Fruit fly (Drosophila melanogaster) whole organism, embryonic: ENCODE data around the gene cd.

Experiments used
- Atf3 ChIP-seq: fragments of 200-800 bp; sonication (Bioruptor generic); optimal IDR thresholded peaks from 3 replicates; lab custom pipeline; 2016; ENCODE audit warnings: missing biosample characterization, missing genetic modification characterization
- Blimp-1 ChIP-seq: fragments of 200-800 bp; sonication (Bioruptor generic); optimal IDR thresholded peaks from 3 replicates; lab custom pipeline; 2018; ENCODE audit warnings: missing biosample characterization, missing genetic modification characterization, mild to moderate bottlenecking, moderate library complexity, missing genetic modification reagents
- CG10147 ChIP-seq: fragments of 200-800 bp; sonication (Bioruptor generic); optimal IDR thresholded peaks from 2 replicates; lab custom pipeline; 2019; ENCODE audit warnings: missing biosample characterization, mild to moderate bottlenecking, missing genetic modification characterization, moderate library complexity
- CG10366 ChIP-seq: fragments of 200-800 bp; sonication (Bioruptor generic); IDR thresholded peaks from 2 replicates; pipeline ENCODE4 v1.3.6; 2022; ENCODE audit warnings: missing biosample characterization, missing genetic modification characterization
- CG11093 ChIP-seq: fragments of 200-800 bp; sonication (Bioruptor generic); IDR thresholded peaks from 3 replicates; pipeline ENCODE4 v1.3.6; 2022; ENCODE audit warnings: missing biosample characterization, missing genetic modification characterization
- CG12219 ChIP-seq: fragments of 200-800 bp; sonication (Bioruptor generic); optimal IDR thresholded peaks from 3 replicates; lab custom pipeline; 2018; ENCODE audit warnings: missing biosample characterization, mild to moderate bottlenecking, missing genetic modification characterization
- CG15479 ChIP-seq: fragments of 200-800 bp; sonication (Bioruptor generic); optimal IDR thresholded peaks from 3 replicates; lab custom pipeline; 2019; ENCODE audit warnings: missing biosample characterization, mild to moderate bottlenecking, missing genetic modification characterization, moderate library complexity
- CG16863 ChIP-seq: fragments of 200-800 bp; sonication (Bioruptor generic); optimal IDR thresholded peaks from 3 replicates; lab custom pipeline; 2016; ENCODE audit warnings: missing biosample characterization, missing genetic modification characterization
- CG2120 ChIP-seq: fragments of 200-800 bp; sonication (Bioruptor generic); optimal IDR thresholded peaks from 3 replicates; lab custom pipeline; 2016; ENCODE audit warnings: missing biosample characterization, missing genetic modification characterization
- CG2712 ChIP-seq: fragments of 200-800 bp; optimal IDR thresholded peaks from 3 replicates; lab custom pipeline; 2019; ENCODE audit warnings: missing biosample characterization, mild to moderate bottlenecking, missing genetic modification characterization, moderate library complexity
- CG32767 ChIP-seq: fragments of 200-800 bp; sonication (Bioruptor generic); IDR thresholded peaks from 2 replicates; pipeline ENCODE4 v1.3.6; 2022; ENCODE audit warnings: missing biosample characterization, missing genetic modification characterization
- CG3281 ChIP-seq: fragments of 200-800 bp; sonication (Bioruptor generic); optimal IDR thresholded peaks from 3 replicates; lab custom pipeline; 2017; ENCODE audit warnings: missing biosample characterization, mild to moderate bottlenecking, missing genetic modification characterization
- CG5180 ChIP-seq: fragments of 200-800 bp; sonication (Bioruptor generic); optimal IDR thresholded peaks from 3 replicates; lab custom pipeline; 2017; ENCODE audit warnings: missing biosample characterization, missing genetic modification characterization, mild to moderate bottlenecking, moderate library complexity, missing genetic modification reagents
- CG7357 ChIP-seq: fragments of 200-800 bp; sonication (Bioruptor generic); IDR thresholded peaks from 3 replicates; pipeline ENCODE4 v1.3.6; 2022; ENCODE audit warnings: missing biosample characterization, missing genetic modification characterization
- CG8359 ChIP-seq: fragments of 200-800 bp; sonication (Bioruptor generic); optimal IDR thresholded peaks from 2 replicates; lab custom pipeline; 2017; ENCODE audit warnings: missing biosample characterization, mild to moderate bottlenecking, missing genetic modification characterization, borderline replicate concordance
- CG8478 ChIP-seq: fragments of >200 bp; optimal IDR thresholded peaks from 2 replicates; lab custom pipeline; 2018
- CG9437 ChIP-seq: fragments of 200-800 bp; sonication (Bioruptor generic); optimal IDR thresholded peaks from 2 replicates; lab custom pipeline; 2018; ENCODE audit warnings: missing biosample characterization, mild to moderate bottlenecking, missing genetic modification characterization
- CG9609 ChIP-seq: fragments of 200-800 bp; sonication (Bioruptor generic); optimal IDR thresholded peaks from 3 replicates; lab custom pipeline; 2016; ENCODE audit warnings: missing biosample characterization, missing genetic modification characterization
- CG9727 ChIP-seq: fragments of 200-800 bp; sonication (Bioruptor generic); optimal IDR thresholded peaks from 3 replicates; lab custom pipeline; 2017; ENCODE audit warnings: missing biosample characterization, mild to moderate bottlenecking, missing genetic modification characterization
- CG9932 ChIP-seq: fragments of 200-800 bp; sonication (Bioruptor generic); IDR thresholded peaks from 2 replicates; pipeline ENCODE4 v1.3.6; 2022; ENCODE audit warnings: missing biosample characterization, missing genetic modification characterization
- Camta ChIP-seq: fragments of 200-800 bp; sonication (Bioruptor generic); optimal IDR thresholded peaks from 2 replicates; lab custom pipeline; 2016; ENCODE audit warnings: missing biosample characterization, missing genetic modification characterization
- Dek ChIP-seq: fragments of 200-800 bp; sonication (Bioruptor generic); optimal IDR thresholded peaks from 3 replicates; lab custom pipeline; 2019; ENCODE audit warnings: missing biosample characterization, mild to moderate bottlenecking, missing genetic modification characterization, moderate library complexity
- Dfd ChIP-seq, 2 experiments: fragments of >200 bp; optimal IDR thresholded peaks; 2 replicates each; lab custom pipeline; 2017; ENCODE audit warnings: missing biosample characterization in 2 of 2, missing genetic modification characterization in 2 of 2
- Ets65A ChIP-seq: fragments of 200-800 bp; sonication (Bioruptor generic); peaks from one replicate; lab custom pipeline; 2016; ENCODE audit warnings: missing biosample characterization, missing genetic modification characterization
- Ets97D ChIP-seq: fragments of 200-800 bp; sonication (Bioruptor generic); optimal IDR thresholded peaks from 3 replicates; lab custom pipeline; 2016; ENCODE audit warnings: missing biosample characterization, missing genetic modification characterization
- GATAe ChIP-seq: fragments of 200-800 bp; sonication (Bioruptor generic); conservative IDR thresholded peaks from 2 replicates; pipeline ENCODE4 v1.3.6; 2022; ENCODE audit warnings: missing biosample characterization, missing genetic modification characterization
- H15 ChIP-seq: fragments of 200-800 bp; sonication (Bioruptor generic); IDR thresholded peaks from 3 replicates; pipeline ENCODE4 v1.3.6; 2022; ENCODE audit warnings: missing biosample characterization, missing genetic modification characterization
- Hr78 ChIP-seq, 2 experiments: fragments of 200-800 bp in 1 of 2; fragments of >200 bp in 1 of 2; sonication (Bioruptor generic) in 1 of 2; optimal IDR thresholded peaks; 2 replicates each; lab custom pipeline; 2017 to 2019; ENCODE audit warnings: missing biosample characterization in 2 of 2, missing genetic modification characterization in 2 of 2, mild to moderate bottlenecking in 1 of 2, moderate library complexity in 1 of 2
- Jarid2 ChIP-seq: fragments of 200-800 bp; sonication (Bioruptor generic); optimal IDR thresholded peaks from 3 replicates; lab custom pipeline; 2017; ENCODE audit warnings: mild to moderate bottlenecking, missing biosample characterization, missing genetic modification reagents, missing genetic modification characterization
- Max ChIP-seq: fragments of 200-800 bp; sonication (Bioruptor generic); optimal IDR thresholded peaks from 2 replicates; lab custom pipeline; 2016; ENCODE audit warnings: missing biosample characterization, mild to moderate bottlenecking, missing genetic modification characterization
- Meics ChIP-seq: fragments of 200-800 bp; sonication (Bioruptor generic); optimal IDR thresholded peaks from 2 replicates; lab custom pipeline; 2017; ENCODE audit warnings: missing biosample characterization, mild to moderate bottlenecking, missing genetic modification characterization
- NK7.1 ChIP-seq: fragments of 200-800 bp; sonication (Bioruptor generic); optimal IDR thresholded peaks from 3 replicates; lab custom pipeline; 2016; ENCODE audit warnings: missing biosample characterization, missing genetic modification characterization
- Sox100B ChIP-seq: fragments of 200-800 bp; sonication (Bioruptor generic); optimal IDR thresholded peaks from 3 replicates; lab custom pipeline; 2018; ENCODE audit warnings: missing biosample characterization, mild to moderate bottlenecking, missing genetic modification characterization
- Usf ChIP-seq: fragments of 200-800 bp; sonication (Bioruptor generic); optimal IDR thresholded peaks from 2 replicates; lab custom pipeline; 2017; ENCODE audit warnings: missing genotype, missing biosample characterization, missing genetic modification characterization
- cwo ChIP-seq: fragments of 200-800 bp; sonication (Bioruptor generic); optimal IDR thresholded peaks from 3 replicates; lab custom pipeline; 2017; ENCODE audit warnings: missing biosample characterization, missing genetic modification characterization, mild to moderate bottlenecking, moderate library complexity, missing genetic modification reagents
- emc ChIP-seq: fragments of 200-800 bp; sonication (Bioruptor generic); optimal IDR thresholded peaks from 2 replicates; lab custom pipeline; 2016; ENCODE audit warnings: missing biosample characterization, missing genetic modification characterization
- en ChIP-seq: fragments of 200-800 bp; sonication (Bioruptor generic); optimal IDR thresholded peaks from 2 replicates; lab custom pipeline; 2016; ENCODE audit warnings: missing biosample characterization, missing genetic modification characterization
- eyg ChIP-seq: fragments of 200-800 bp; sonication (Bioruptor generic); optimal IDR thresholded peaks from 3 replicates; lab custom pipeline; 2016; ENCODE audit warnings: missing biosample characterization, missing genetic modification characterization
- ind ChIP-seq: fragments of 200-800 bp; sonication (Bioruptor generic); optimal IDR thresholded peaks from 3 replicates; lab custom pipeline; 2016; ENCODE audit warnings: missing biosample characterization, missing genetic modification characterization
- lab ChIP-seq: fragments of 200-800 bp; sonication (Bioruptor generic); optimal IDR thresholded peaks from 3 replicates; lab custom pipeline; 2017; ENCODE audit warnings: missing biosample characterization, missing genetic modification characterization, mild to moderate bottlenecking, moderate library complexity, missing genetic modification reagents
- lbe ChIP-seq: fragments of 200-800 bp; sonication (Bioruptor generic); optimal IDR thresholded peaks from 2 replicates; lab custom pipeline; 2016; ENCODE audit warnings: missing biosample characterization, mild to moderate bottlenecking, missing genetic modification characterization
- luna ChIP-seq: fragments of 200-800 bp; sonication (Bioruptor generic); optimal IDR thresholded peaks from 2 replicates; lab custom pipeline; 2016; ENCODE audit warnings: missing biosample characterization, missing genetic modification characterization
- mam ChIP-seq: fragments of 200-800 bp; sonication (Bioruptor generic); optimal IDR thresholded peaks from 3 replicates; lab custom pipeline; 2016; ENCODE audit warnings: missing biosample characterization, missing genetic modification characterization
- pum ChIP-seq: fragments of 200-800 bp; sonication (Bioruptor generic); optimal IDR thresholded peaks from 2 replicates; lab custom pipeline; 2016; ENCODE audit warnings: missing biosample characterization, missing genetic modification characterization
- rib ChIP-seq: fragments of 200-800 bp; sonication (Bioruptor generic); IDR thresholded peaks from 2 replicates; pipeline ENCODE4 v1.3.6; 2022; ENCODE audit warnings: missing biosample characterization, missing genetic modification characterization
- sens-2 ChIP-seq: fragments of 200-800 bp; sonication (Bioruptor generic); IDR thresholded peaks from 2 replicates; pipeline ENCODE4 v1.3.6; 2022; ENCODE audit warnings: missing biosample characterization, missing genetic modification characterization
- sima ChIP-seq: fragments of 200-800 bp; sonication (Bioruptor generic); optimal IDR thresholded peaks from 2 replicates; lab custom pipeline; 2016; ENCODE audit warnings: missing biosample characterization, missing genetic modification characterization
- sqz ChIP-seq: fragments of 200-800 bp; sonication (Bioruptor generic); optimal IDR thresholded peaks from 3 replicates; lab custom pipeline; 2018; ENCODE audit warnings: missing biosample characterization, mild to moderate bottlenecking, missing genetic modification characterization
- stc ChIP-seq: fragments of 200-800 bp; sonication (Bioruptor generic); IDR thresholded peaks from 2 replicates; pipeline ENCODE4 v1.3.6; 2022; ENCODE audit warnings: missing biosample characterization, missing genetic modification characterization
- tio ChIP-seq: fragments of 200-800 bp; sonication (Bioruptor generic); optimal IDR thresholded peaks from 2 replicates; lab custom pipeline; 2017; ENCODE audit warnings: missing biosample characterization, missing genetic modification characterization, inconsistent platforms
- trem ChIP-seq: fragments of 200-800 bp; optimal IDR thresholded peaks from 3 replicates; lab custom pipeline; 2019; ENCODE audit warnings: missing biosample characterization, mild to moderate bottlenecking, missing genetic modification characterization, moderate library complexity
- zfh2 ChIP-seq: fragments of 200-800 bp; sonication (Bioruptor generic); optimal IDR thresholded peaks from 2 replicates; lab custom pipeline; 2016; ENCODE audit warnings: missing biosample characterization, missing genetic modification characterization

Gene cd

DNA sequence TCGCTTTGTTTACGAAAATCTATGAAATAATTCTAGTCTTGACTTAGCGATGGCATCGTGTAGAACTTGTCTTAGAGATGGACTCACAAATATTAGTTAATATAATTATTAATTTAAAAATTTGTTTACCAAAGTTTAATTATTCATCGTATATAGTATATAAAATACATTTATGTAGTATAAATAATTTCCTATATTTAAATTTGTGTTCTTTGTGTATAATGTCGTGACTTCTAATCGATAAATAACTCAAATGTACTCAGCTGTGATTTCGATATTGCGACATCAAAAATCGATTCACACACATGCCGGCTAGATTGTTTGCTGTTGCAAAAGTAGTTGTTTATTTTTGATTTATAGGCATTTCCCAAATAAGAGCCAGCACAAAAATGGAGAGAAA lies 4.4 kb upstream of the cd start, which contains the start of the genes wfs1 and Nup133 (continued):
- TF ChIP-seq cwo (GFP tag; lab: Kevin White, UChicago) = no peak
- TF ChIP-seq zfh2 = peak; percentile 28
- TF ChIP-seq lbe (GFP tag; lab: Kevin White, UChicago) = no peak
- TF ChIP-seq tio = no peak
- peak; percentile 21 for TF ChIP-seq CG16863 (GFP tag; lab: Kevin White, UChicago)
- no peak for TF ChIP-seq Atf3
- no peak for TF ChIP-seq Jarid2 (GFP tag; lab: Kevin White, UChicago)
- TF ChIP-seq Camta (GFP tag; lab: Kevin White, UChicago) = no peak
- peak; percentile 86 for TF ChIP-seq CG9727 (GFP tag; lab: Kevin White, UChicago)
- no peak for TF ChIP-seq CG7357
- peak; percentile 29 for TF ChIP-seq CG8359 (GFP tag; lab: Kevin White, UChicago)
- no peak for TF ChIP-seq sima (GFP tag; lab: Kevin White, UChicago)
- TF ChIP-seq sens-2 = no peak
- no peak for TF ChIP-seq CG11093 (GFP tag; lab: Robert Waterston, UW)
- peak; percentile 46; the same call in 1 of the 3 replicates for TF ChIP-seq H15 (GFP tag; lab: Robert Waterston, UW)
- peak; percentile 72 for TF ChIP-seq ind (GFP tag; lab: Kevin White, UChicago)
- TF ChIP-seq NK7.1 (GFP tag; lab: Kevin White, UChicago) = no peak
- TF ChIP-seq CG10366 (GFP tag; lab: Robert Waterston, UW) = peak; percentile 61
- TF ChIP-seq Dfd (GFP tag; optimal IDR thresholded peaks at IDR 0.05; lab: Kevin White, UChicago) = no peak
- no peak for TF ChIP-seq CG8478 (lab: Kevin White, UChicago)
- TF ChIP-seq rib (GFP tag; lab: Robert Waterston, UW) = no peak
- TF ChIP-seq CG32767 (GFP tag; lab: Robert Waterston, UW) = peak; percentile 65; the same call in 1 of the 2 replicates
- peak; percentile 92 for TF ChIP-seq CG2712
- TF ChIP-seq Ets65A (GFP tag; lab: Kevin White, UChicago) = no peak
- no peak for TF ChIP-seq Ets97D (GFP tag; lab: Kevin White, UChicago)
- no peak for TF ChIP-seq eyg (GFP tag; lab: Kevin White, UChicago)
- TF ChIP-seq lab (GFP tag; lab: Kevin White, UChicago) = no peak
- peak; percentile 81 for TF ChIP-seq CG9932
- TF ChIP-seq CG12219 (GFP tag; lab: Kevin White, UChicago) = no peak
- no peak for TF ChIP-seq pum (GFP tag; lab: Kevin White, UChicago)
- peak; percentile 64 for TF ChIP-seq Max (GFP tag; lab: Kevin White, UChicago)
- TF ChIP-seq Meics = peak; percentile 76
- TF ChIP-seq CG5180 (GFP tag; lab: Kevin White, UChicago) = no peak
- TF ChIP-seq GATAe = no peak
- peak; percentile 91 for TF ChIP-seq trem (tag; lab: Kevin White, UChicago)
- no peak for TF ChIP-seq CG9609 (GFP tag; lab: Kevin White, UChicago)
- no peak for TF ChIP-seq luna (GFP tag; lab: Kevin White, UChicago)
- TF ChIP-seq emc = no peak
- TF ChIP-seq Blimp-1 (GFP tag; lab: Kevin White, UChicago) = no peak
- no peak for TF ChIP-seq Sox100B (GFP tag; lab: Kevin White, UChicago)
- peak; percentile 71 for TF ChIP-seq Dek (tag; lab: Kevin White, UChicago)
- TF ChIP-seq CG2120 (GFP tag; lab: Kevin White, UChicago) = peak; percentile 53
- TF ChIP-seq en (GFP tag; lab: Kevin White, UChicago) = no peak
- TF ChIP-seq Hr78 (GFP tag; optimal IDR thresholded peaks at IDR 0.05; lab: Kevin White, UChicago) = no peak
- TF ChIP-seq CG10147 (GFP tag; lab: Kevin White, UChicago) = no peak
- TF ChIP-seq sqz (GFP tag; lab: Kevin White, UChicago) = no peak
- peak; percentile 46 for TF ChIP-seq Usf
- TF ChIP-seq CG3281 (GFP tag; lab: Kevin White, UChicago) = no peak
- TF ChIP-seq stc = 0 out of 2 replicates have a peak, but pooled peaks have one; percentile 49
- peak; percentile 86 for TF ChIP-seq CG15479 (GFP tag; lab: Kevin White, UChicago)
- TF ChIP-seq CG9437 = peak; percentile 56
- no peak for TF ChIP-seq mam
